Fruit fly (Drosophila melanogaster) whole organism, embryonic: Measurements from ENCODE around the gene RASSF8.

Source experiments
- Atf-2 ChIP-seq: fragments of 200-800 bp; sonication (Bioruptor generic); optimal IDR thresholded peaks from 2 replicates; lab custom pipeline; 2016; ENCODE audit warnings: missing biosample characterization, missing genetic modification characterization
- CG10959 ChIP-seq: fragments of 200-800 bp; sonication (Bioruptor generic); IDR thresholded peaks from 2 replicates; pipeline ENCODE4 v1.3.6; 2022; ENCODE audit warnings: missing biosample characterization, missing genetic modification characterization
- CG11398 ChIP-seq: fragments of 200-800 bp; sonication (Bioruptor generic); optimal IDR thresholded peaks from 2 replicates; lab custom pipeline; 2016; ENCODE audit warnings: missing biosample characterization, missing genetic modification characterization
- CG11504 ChIP-seq: fragments of 200-800 bp; sonication (Bioruptor generic); optimal IDR thresholded peaks from 3 replicates; lab custom pipeline; 2019; ENCODE audit warnings: missing biosample characterization, mild to moderate bottlenecking, missing genetic modification characterization, moderate library complexity
- CG12104 ChIP-seq: fragments of 200-800 bp; sonication (Bioruptor generic); optimal IDR thresholded peaks from 3 replicates; lab custom pipeline; 2016; ENCODE audit warnings: missing biosample characterization, missing genetic modification characterization
- CG15011 ChIP-seq: fragments of 200-800 bp; sonication (Bioruptor generic); optimal IDR thresholded peaks from 3 replicates; lab custom pipeline; 2018; ENCODE audit warnings: missing biosample characterization, mild to moderate bottlenecking, missing genetic modification characterization
- CG17359 ChIP-seq: fragments of 200-800 bp; sonication (Bioruptor generic); optimal IDR thresholded peaks from 3 replicates; lab custom pipeline; 2018; ENCODE audit warnings: missing biosample characterization, mild to moderate bottlenecking, missing genetic modification characterization, moderate library complexity
- CG1792 ChIP-seq: fragments of 200-800 bp; sonication (Bioruptor generic); optimal IDR thresholded peaks from 2 replicates; lab custom pipeline; 2016; ENCODE audit warnings: missing biosample characterization, missing genetic modification characterization
- CG18764 ChIP-seq: fragments of 200-800 bp; sonication (Bioruptor generic); optimal IDR thresholded peaks from 3 replicates; lab custom pipeline; 2016; ENCODE audit warnings: missing biosample characterization, missing genetic modification characterization
- CG2712 ChIP-seq: fragments of 200-800 bp; optimal IDR thresholded peaks from 3 replicates; lab custom pipeline; 2019; ENCODE audit warnings: missing biosample characterization, mild to moderate bottlenecking, missing genetic modification characterization, moderate library complexity
- CG2875 ChIP-seq: fragments of 200-800 bp; sonication (Bioruptor generic); optimal IDR thresholded peaks from 2 replicates; lab custom pipeline; 2017; ENCODE audit warnings: missing biosample characterization, mild to moderate bottlenecking, missing genetic modification characterization, missing genetic modification reagents
- CG30403 ChIP-seq: fragments of 200-800 bp; sonication (Bioruptor generic); optimal IDR thresholded peaks from 3 replicates; lab custom pipeline; 2016; ENCODE audit warnings: missing biosample characterization, missing genetic modification characterization
- CG31365 ChIP-seq: fragments of 200-800 bp; sonication (Bioruptor generic); optimal IDR thresholded peaks from 2 replicates; lab custom pipeline; 2018; ENCODE audit warnings: missing biosample characterization, mild to moderate bottlenecking, missing genetic modification characterization
- CG3726 ChIP-seq: fragments of 200-800 bp; sonication (Bioruptor generic); IDR thresholded peaks from 3 replicates; pipeline ENCODE4, ENCODE4 v1.3.6; 2022; ENCODE audit warnings: missing biosample characterization, missing genetic modification characterization
- CG4360 ChIP-seq: fragments of 200-800 bp; sonication (Bioruptor generic); IDR thresholded peaks from 2 replicates; pipeline ENCODE4 v1.3.6; 2022; ENCODE audit warnings: missing biosample characterization, missing genetic modification characterization
- CG4424 ChIP-seq: fragments of 200-800 bp; sonication (Bioruptor generic); optimal IDR thresholded peaks from 3 replicates; lab custom pipeline; 2016; ENCODE audit warnings: missing biosample characterization, missing genetic modification characterization
- CG4707 ChIP-seq: fragments of 200-800 bp; sonication (Bioruptor generic); optimal IDR thresholded peaks from 2 replicates; lab custom pipeline; 2018; ENCODE audit warnings: missing biosample characterization, mild to moderate bottlenecking, missing genetic modification characterization, moderate library complexity
- CG5953 ChIP-seq: fragments of 200-800 bp; sonication (Bioruptor generic); IDR thresholded peaks from 2 replicates; pipeline ENCODE4 v1.3.6; 2022; ENCODE audit warnings: missing biosample characterization, missing genetic modification characterization
- CG6689 ChIP-seq: fragments of 200-800 bp; sonication (Bioruptor generic); IDR thresholded peaks from 2 replicates; pipeline ENCODE4 v1.3.6; 2022; ENCODE audit warnings: missing biosample characterization, missing genetic modification characterization
- CG7271 ChIP-seq: fragments of 200-800 bp; sonication (Bioruptor generic); optimal IDR thresholded peaks from 2 replicates; lab custom pipeline; 2018; ENCODE audit warnings: missing biosample characterization, mild to moderate bottlenecking, missing genetic modification characterization, moderate library complexity
- CG7745 ChIP-seq: fragments of 200-800 bp; sonication (Bioruptor generic); optimal IDR thresholded peaks from 2 replicates; lab custom pipeline; 2018; ENCODE audit warnings: missing biosample characterization, mild to moderate bottlenecking, missing genetic modification characterization, moderate library complexity
- CG7839 ChIP-seq: fragments of 200-800 bp; sonication (Bioruptor generic); optimal IDR thresholded peaks from 3 replicates; lab custom pipeline; 2018; ENCODE audit warnings: missing biosample characterization, mild to moderate bottlenecking, missing genetic modification characterization, moderate library complexity
- CG8089 ChIP-seq: fragments of 200-800 bp; sonication (Bioruptor generic); optimal IDR thresholded peaks from 3 replicates; lab custom pipeline; 2016; ENCODE audit warnings: missing biosample characterization, missing genetic modification characterization
- CG8924 ChIP-seq: fragments of 200-800 bp; optimal IDR thresholded peaks from 3 replicates; lab custom pipeline; 2019; ENCODE audit warnings: missing biosample characterization, mild to moderate bottlenecking, missing genetic modification characterization, moderate library complexity
- Fer2 ChIP-seq: fragments of 200-800 bp; sonication (Bioruptor generic); optimal IDR thresholded peaks from 2 replicates; lab custom pipeline; 2018; ENCODE audit warnings: missing biosample characterization, mild to moderate bottlenecking, missing genetic modification characterization, moderate library complexity
- Gug ChIP-seq: fragments of 200-800 bp; sonication (Bioruptor generic); IDR thresholded peaks from 4 replicates; pipeline ENCODE4 v1.3.6; 2022; ENCODE audit warnings: missing biosample characterization, missing genetic modification characterization
- Lpt ChIP-seq: fragments of >200 bp; optimal IDR thresholded peaks from 2 replicates; lab custom pipeline; 2018; ENCODE audit warnings: missing biosample characterization, missing genetic modification characterization
- Meics ChIP-seq: fragments of 200-800 bp; sonication (Bioruptor generic); optimal IDR thresholded peaks from 2 replicates; lab custom pipeline; 2017; ENCODE audit warnings: missing biosample characterization, mild to moderate bottlenecking, missing genetic modification characterization
- NK7.1 ChIP-seq: fragments of 200-800 bp; sonication (Bioruptor generic); optimal IDR thresholded peaks from 3 replicates; lab custom pipeline; 2016; ENCODE audit warnings: missing biosample characterization, missing genetic modification characterization
- Oaz ChIP-seq: fragments of 200-800 bp; sonication (Bioruptor generic); IDR thresholded peaks from 2 replicates; pipeline ENCODE4 v1.3.6; 2022; ENCODE audit warnings: missing biosample characterization, missing genetic modification characterization
- Rfx ChIP-seq: fragments of 200-800 bp; sonication (Bioruptor generic); IDR thresholded peaks from 2 replicates; pipeline ENCODE4 v1.3.6; 2022; ENCODE audit warnings: missing biosample characterization, missing genetic modification characterization
- Six4 ChIP-seq: fragments of 200-800 bp; sonication (Bioruptor generic); optimal IDR thresholded peaks from 2 replicates; lab custom pipeline; 2016; ENCODE audit warnings: missing biosample characterization, missing genetic modification characterization
- Taf1 ChIP-seq: fragments of 200-800 bp; sonication (Bioruptor generic); IDR thresholded peaks from 2 replicates; pipeline ENCODE4 v1.3.6; 2022; ENCODE audit warnings: missing biosample characterization, missing genetic modification characterization
- Xbp1 ChIP-seq: fragments of 200-800 bp; sonication (Bioruptor generic); optimal IDR thresholded peaks from 3 replicates; lab custom pipeline; 2016; ENCODE audit warnings: missing biosample characterization, mild to moderate bottlenecking, missing genetic modification characterization
- aop ChIP-seq: fragments of 200-800 bp; sonication (Bioruptor generic); IDR thresholded peaks from 2 replicates; pipeline ENCODE4 v1.3.6; 2022; ENCODE audit warnings: missing biosample characterization, missing genetic modification characterization
- bsh ChIP-seq, 2 experiments: fragments of 200-800 bp; sonication (Bioruptor generic); optimal IDR thresholded peaks; 2 replicates each; lab custom pipeline; 2017 to 2018; ENCODE audit warnings: mild to moderate bottlenecking in 2 of 2, missing biosample characterization in 2 of 2, missing genetic modification characterization in 2 of 2, moderate library complexity in 1 of 2
- chif ChIP-seq, 2 experiments: fragments of 200-800 bp; sonication (Bioruptor generic); optimal IDR thresholded peaks; 3 replicates each; lab custom pipeline; 2016; ENCODE audit warnings: missing biosample characterization in 2 of 2, missing genetic modification characterization in 2 of 2
- danr ChIP-seq: fragments of 200-800 bp; sonication (Bioruptor generic); IDR thresholded peaks from 2 replicates; pipeline ENCODE4 v1.3.6; 2022; ENCODE audit warnings: missing biosample characterization, missing genetic modification characterization
- en ChIP-seq: fragments of 200-800 bp; sonication (Bioruptor generic); optimal IDR thresholded peaks from 2 replicates; lab custom pipeline; 2016; ENCODE audit warnings: missing biosample characterization, missing genetic modification characterization
- ham ChIP-seq: fragments of 200-800 bp; sonication (Bioruptor generic); IDR thresholded peaks from 2 replicates; pipeline ENCODE4 v1.3.6; 2022; ENCODE audit warnings: missing biosample characterization, missing genetic modification characterization
- hb ChIP-seq: fragments of 200-800 bp; sonication (Bioruptor generic); IDR thresholded peaks from 3 replicates; pipeline ENCODE4 v1.3.6; 2022; ENCODE audit warnings: missing biosample characterization, missing genetic modification characterization; ENCODE audit not compliant: partially characterized antibody
- jumu ChIP-seq: fragments of 200-800 bp; sonication (Bioruptor generic); optimal IDR thresholded peaks from 3 replicates; lab custom pipeline; 2016; ENCODE audit warnings: missing biosample characterization, missing genetic modification characterization
- knrl ChIP-seq: fragments of 200-800 bp; sonication (Bioruptor generic); IDR thresholded peaks from 3 replicates; pipeline ENCODE4 v1.3.6; 2022; ENCODE audit warnings: missing biosample characterization, missing genetic modification characterization; ENCODE audit not compliant: partially characterized antibody
- schlank ChIP-seq: fragments of 200-800 bp; sonication (Bioruptor generic); optimal IDR thresholded peaks from 2 replicates; lab custom pipeline; 2018; ENCODE audit warnings: missing biosample characterization, mild to moderate bottlenecking, missing genetic modification characterization
- sd ChIP-seq: fragments of 200-800 bp; sonication (Bioruptor generic); optimal IDR thresholded peaks from 3 replicates; lab custom pipeline; 2018; ENCODE audit warnings: missing biosample characterization, mild to moderate bottlenecking, missing genetic modification characterization, moderate library complexity
- sr ChIP-seq: fragments of 200-800 bp; sonication (Bioruptor generic); IDR thresholded peaks from 3 replicates; pipeline ENCODE4 v1.3.6; 2022; ENCODE audit warnings: missing biosample characterization, missing genetic modification characterization
- stc ChIP-seq: fragments of 200-800 bp; sonication (Bioruptor generic); IDR thresholded peaks from 2 replicates; pipeline ENCODE4 v1.3.6; 2022; ENCODE audit warnings: missing biosample characterization, missing genetic modification characterization
- vvl ChIP-seq: fragments of 200-800 bp; sonication (Bioruptor generic); IDR thresholded peaks from 2 replicates; pipeline ENCODE4 v1.3.6; 2022; ENCODE audit warnings: missing biosample characterization, missing genetic modification characterization
- zf30C ChIP-seq: fragments of 200-800 bp; sonication (Bioruptor generic); optimal IDR thresholded peaks from 3 replicates; lab custom pipeline; 2018; ENCODE audit warnings: missing biosample characterization, mild to moderate bottlenecking, missing genetic modification characterization

RASSF8 gene

dm6 chr3R:25623800-25624791 lies 37.5 kb upstream of the RASSF8 start, which contains the start of gene Npl4 (continued):
- TF ChIP-seq CG31365 (tag; lab: Kevin White, UChicago) (no peak), Six4 (GFP tag; lab: Kevin White, UChicago) (no peak), bsh (GFP tag; optimal IDR thresholded peaks at IDR 0.05; lab: Kevin White, UChicago) (no peak), CG4707 (GFP tag; lab: Kevin White, UChicago) (no peak), knrl (GFP tag; lab: Robert Waterston, UW) (peak; percentile 80; the same call in 2 of the 3 replicates), Fer2 (tag; lab: Kevin White, UChicago) (no peak), CG11398 (GFP tag; lab: Kevin White, UChicago) (no peak), Gug (GFP tag; lab: Robert Waterston, UW) (no peak), CG12104 (GFP tag; lab: Kevin White, UChicago) (no peak), CG6689 (GFP tag; lab: Robert Waterston, UW) (no peak), Atf-2 (GFP tag; lab: Kevin White, UChicago) (no peak), CG2712 (tag; lab: Kevin White, UChicago) (no peak), aop (no peak), ham (no peak), jumu (GFP tag; lab: Kevin White, UChicago) (no peak), CG5953 (GFP tag; lab: Robert Waterston, UW) (0 out of 2 replicates have a peak, but pooled peaks have one; percentile 9), CG18764 (GFP tag; lab: Kevin White, UChicago) (no peak), CG8089 (GFP tag; lab: Kevin White, UChicago) (no peak), NK7.1 (GFP tag; lab: Kevin White, UChicago) (no peak), danr (GFP tag; lab: Robert Waterston, UW) (no peak), chif (GFP tag; optimal IDR thresholded peaks at IDR 0.05; lab: Kevin White, UChicago) (no peak), zf30C (GFP tag; lab: Kevin White, UChicago) (peak; percentile 48), CG2875 (no peak), Oaz (GFP tag; lab: Robert Waterston, UW) (no peak), CG7839 (no peak), en (GFP tag; lab: Kevin White, UChicago) (no peak), sd (no peak), CG7745 (tag; lab: Kevin White, UChicago) (no peak), CG1792 (GFP tag; lab: Kevin White, UChicago) (no peak), Taf1 (no peak), vvl (GFP tag; lab: Robert Waterston, UW) (peak; percentile 19; the same call in 1 of the 2 replicates), CG7271 (tag; lab: Kevin White, UChicago) (no peak), CG15011 (GFP tag; lab: Kevin White, UChicago) (no peak), Rfx (GFP tag; lab: Robert Waterston, UW) (0 out of 2 replicates have a peak, but pooled peaks have one; percentile 14), schlank (tag; lab: Kevin White, UChicago) (no peak), Meics (GFP tag; lab: Kevin White, UChicago) (peak; percentile 23), Xbp1 (no peak), CG17359 (tag; lab: Kevin White, UChicago) (no peak), CG10959 (GFP tag; lab: Robert Waterston, UW) (no peak), CG4424 (GFP tag; lab: Kevin White, UChicago) (no peak), CG30403 (GFP tag; lab: Kevin White, UChicago) (peak; percentile 15), sr (GFP tag; lab: Robert Waterston, UW) (no peak), CG8924 (tag; lab: Kevin White, UChicago) (peak; percentile 61), hb (GFP tag; lab: Robert Waterston, UW) (peak; percentile 98), stc (peak; percentile 52; the same call in 1 of the 2 replicates), CG11504 (tag; lab: Kevin White, UChicago) (no peak), Lpt (GFP tag; lab: Kevin White, UChicago) (no peak), CG4360 (GFP tag; lab: Robert Waterston, UW) (peak; percentile 75), CG3726 (GFP tag; lab: Robert Waterston, UW) (no peak)
